Worm (Caenorhabditis elegans) whole organism, L4 larva: ENCODE results near the gene ceeh-2.

Experiments used
- ama-1 ChIP-seq: fragments of 150-350 bp; optimal IDR thresholded peaks from 2 replicates; lab custom pipeline; 2014; ENCODE audit warnings: inconsistent platforms, mixed read lengths
- daf-12 ChIP-seq: fragments of 150-350 bp; optimal IDR thresholded peaks from 2 replicates; lab custom pipeline; 2014; ENCODE audit warnings: missing biosample characterization, missing genetic modification reagents, missing genetic modification characterization
- daf-19 ChIP-seq: fragments of 200-800 bp; sonication (Bioruptor generic); conservative IDR thresholded peaks from 2 replicates; pipeline ENCODE4 v1.3.6; 2022; ENCODE audit warnings: missing genetic modification characterization, missing compliant biosample characterization
- dpl-1 ChIP-seq: fragments of 150-350 bp; optimal IDR thresholded peaks from 2 replicates; lab custom pipeline; 2014; ENCODE audit warnings: missing biosample characterization, missing genetic modification reagents, missing genetic modification characterization
- mdt-29 ChIP-seq: fragments of 200-800 bp; sonication (Bioruptor generic); IDR thresholded peaks from 2 replicates; pipeline ENCODE4 v1.3.6; 2022; ENCODE audit warnings: missing genetic modification reagents, missing genetic modification characterization, missing compliant biosample characterization
- mes-2 ChIP-seq: sonication (generic microtip); optimal IDR thresholded peaks from 2 replicates; lab custom pipeline; 2016; ENCODE audit warnings: missing genotype, mild to moderate bottlenecking, missing genetic modification characterization, missing compliant biosample characterization; ENCODE audit not compliant: poor library complexity, severe bottlenecking
- nhr-237 ChIP-seq: sonication (generic microtip); optimal IDR thresholded peaks from 2 replicates; lab custom pipeline; 2017; ENCODE audit warnings: missing biosample characterization, missing genetic modification characterization
- nhr-42 ChIP-seq: fragments of 200-800 bp; sonication (Bioruptor generic); IDR thresholded peaks from 2 replicates; pipeline ENCODE4 v1.3.6; 2022; ENCODE audit warnings: missing genetic modification characterization, missing compliant biosample characterization
- nhr-6 ChIP-seq: fragments of 150-350 bp; optimal IDR thresholded peaks from 2 replicates; lab custom pipeline; 2014; ENCODE audit warnings: missing biosample characterization, missing genetic modification characterization
- ztf-11 ChIP-seq: fragments of 150-350 bp; optimal IDR thresholded peaks from 2 replicates; lab custom pipeline; 2014; ENCODE audit warnings: missing biosample characterization, missing genetic modification characterization

DNA sequence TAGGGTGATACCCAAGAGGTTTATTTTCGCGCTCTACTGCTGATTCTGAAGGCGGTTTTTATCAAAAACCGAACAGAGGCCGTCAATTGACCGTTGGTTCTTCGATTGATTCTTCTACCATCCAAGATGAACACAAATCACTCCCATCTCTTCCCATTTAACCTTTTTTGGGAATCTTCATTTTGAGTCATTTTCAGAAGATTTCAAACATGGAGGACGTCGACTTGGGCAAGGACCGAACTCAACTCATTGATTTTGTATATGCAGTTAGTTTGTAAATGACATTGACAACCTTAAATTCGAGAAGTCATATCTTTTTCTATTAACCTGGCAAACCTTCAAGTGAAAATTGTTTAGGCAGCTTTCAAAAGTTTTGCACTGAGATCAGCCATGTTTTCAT is 30.6 kb upstream of the ceeh-2 start, which contains the start of gene AC3.5:
- TF ChIP-seq daf-19 (GFP tag; lab: Robert Waterston, UW) (no peak), ama-1 (no peak), dpl-1 (GFP tag; lab: Kevin White, UChicago) (no peak), daf-12 (tag; lab: Kevin White, UChicago) (no peak), mdt-29 (GFP tag; lab: Robert Waterston, UW) (no peak), nhr-237 (tag; lab: Kevin White, UChicago) (no peak), nhr-6 (tag; lab: Kevin White, UChicago) (no peak), mes-2 (tag; lab: Kevin White, UChicago) (no peak), ztf-11 (tag; lab: Kevin White, UChicago) (no peak), nhr-42 (GFP tag; lab: Robert Waterston, UW) (no peak)
